Worm (Caenorhabditis elegans) whole organism, mixed stage, embryonic: Measurements from ENCODE around the gene C44B12.6.
A peak's percentile ranks its signal among the peaks of the same experiment; 100 is the strongest.

Source experiments
- M03D4.4 ChIP-seq: sonication (generic microtip); optimal IDR thresholded peaks from 2 replicates; lab custom pipeline; 2017; ENCODE audit warnings: mild to moderate bottlenecking, missing genetic modification characterization, missing compliant biosample characterization
- bed-3 ChIP-seq: fragments of 200-800 bp; sonication (Bioruptor generic); optimal IDR thresholded peaks from 3 replicates; lab custom pipeline; 2018; ENCODE audit warnings: mild to moderate bottlenecking, missing genetic modification characterization, moderate library complexity, missing compliant biosample characterization
- blmp-1 ChIP-seq: fragments of 150-350 bp; optimal IDR thresholded peaks from 2 replicates; lab custom pipeline; 2014; ENCODE audit warnings: missing biosample characterization, missing genetic modification characterization
- ceh-39 ChIP-seq: fragments of 150-350 bp; optimal IDR thresholded peaks from 2 replicates; lab custom pipeline; 2014; ENCODE audit warnings: missing biosample characterization, missing genetic modification characterization
- ceh-43 ChIP-seq: fragments of 200-800 bp; sonication (Bioruptor generic); optimal IDR thresholded peaks from 2 replicates; lab custom pipeline; 2018; ENCODE audit warnings: mild to moderate bottlenecking, missing genetic modification characterization, moderate library complexity, missing compliant biosample characterization
- ceh-83 ChIP-seq: fragments of 200-800 bp; sonication (Bioruptor generic); optimal IDR thresholded peaks from 2 replicates; lab custom pipeline; 2018; ENCODE audit warnings: mild to moderate bottlenecking, missing genetic modification characterization, missing compliant biosample characterization
- ces-1 ChIP-seq: fragments of 150-350 bp; optimal IDR thresholded peaks from 2 replicates; lab custom pipeline; 2014; ENCODE audit warnings: missing biosample characterization, missing genetic modification reagents, missing genetic modification characterization
- cnd-1 ChIP-seq: fragments of 200-800 bp; sonication (Bioruptor generic); optimal IDR thresholded peaks from 2 replicates; lab custom pipeline; 2018; ENCODE audit warnings: mild to moderate bottlenecking, missing genetic modification characterization, missing compliant biosample characterization
- drap-1 ChIP-seq: fragments of 200-800 bp; sonication (Bioruptor generic); optimal IDR thresholded peaks from 3 replicates; lab custom pipeline; 2018; ENCODE audit warnings: mild to moderate bottlenecking, missing genetic modification characterization, missing compliant biosample characterization
- elt-1 ChIP-seq: sonication (generic microtip); optimal IDR thresholded peaks from 2 replicates; lab custom pipeline; 2017; ENCODE audit warnings: missing genetic modification characterization, mild to moderate bottlenecking, missing compliant biosample characterization, antibody characterized with exemption, moderate library complexity, borderline replicate concordance; ENCODE audit not compliant: insufficient read depth
- elt-3 ChIP-seq: fragments of 150-350 bp; optimal IDR thresholded peaks from 2 replicates; lab custom pipeline; 2014; ENCODE audit warnings: missing biosample characterization, missing genetic modification characterization
- flh-1 ChIP-seq: fragments of 200-800 bp; sonication (Bioruptor generic); optimal IDR thresholded peaks from 2 replicates; lab custom pipeline; 2018; ENCODE audit warnings: mild to moderate bottlenecking, missing genetic modification characterization, moderate library complexity, missing compliant biosample characterization
- ham-2 ChIP-seq: fragments of 200-800 bp; sonication (Bioruptor generic); optimal IDR thresholded peaks from 2 replicates; lab custom pipeline; 2018; ENCODE audit warnings: mild to moderate bottlenecking, missing genetic modification characterization, missing compliant biosample characterization
- hlh-1 ChIP-seq: fragments of 150-350 bp; optimal IDR thresholded peaks from 2 replicates; lab custom pipeline; 2014; ENCODE audit warnings: missing biosample characterization, missing genetic modification reagents, missing genetic modification characterization
- lin-13 ChIP-seq: fragments of 150-350 bp; optimal IDR thresholded peaks from 2 replicates; lab custom pipeline; 2014; ENCODE audit warnings: missing biosample characterization, missing genetic modification characterization
- lin-32 ChIP-seq: fragments of 200-800 bp; sonication (Bioruptor generic); optimal IDR thresholded peaks from 2 replicates; lab custom pipeline; 2018; ENCODE audit warnings: mild to moderate bottlenecking, missing genetic modification characterization, missing compliant biosample characterization
- lsy-2 ChIP-seq: fragments of 150-350 bp; optimal IDR thresholded peaks from 2 replicates; lab custom pipeline; 2014; ENCODE audit warnings: missing biosample characterization, missing genetic modification characterization
- mab-5 ChIP-seq: fragments of 150-350 bp; optimal IDR thresholded peaks from 2 replicates; lab custom pipeline; 2014; ENCODE audit warnings: missing biosample characterization, missing genetic modification characterization
- mep-1 ChIP-seq: fragments of 150-350 bp; optimal IDR thresholded peaks from 2 replicates; lab custom pipeline; 2017; ENCODE audit warnings: missing biosample characterization, missing genetic modification reagents, missing genetic modification characterization, inconsistent platforms
- mls-2 ChIP-seq: sonication (generic microtip); optimal IDR thresholded peaks from 2 replicates; lab custom pipeline; 2016; ENCODE audit warnings: mild to moderate bottlenecking, missing genetic modification characterization, moderate library complexity, missing compliant biosample characterization
- nhr-12 ChIP-seq: fragments of 150-350 bp; optimal IDR thresholded peaks from 2 replicates; lab custom pipeline; 2014; ENCODE audit warnings: missing biosample characterization, missing genetic modification characterization
- nhr-2 ChIP-seq: fragments of 150-350 bp; optimal IDR thresholded peaks from 2 replicates; lab custom pipeline; 2014; ENCODE audit warnings: missing biosample characterization, missing genetic modification characterization
- nhr-237 ChIP-seq: fragments of 150-350 bp; optimal IDR thresholded peaks from 2 replicates; lab custom pipeline; 2014; ENCODE audit warnings: missing biosample characterization, missing genetic modification characterization
- nhr-28 ChIP-seq: fragments of 150-350 bp; optimal IDR thresholded peaks from 2 replicates; lab custom pipeline; 2014; ENCODE audit warnings: missing biosample characterization, missing genetic modification characterization
- nhr-76 ChIP-seq: sonication (generic microtip); optimal IDR thresholded peaks from 2 replicates; lab custom pipeline; 2017; ENCODE audit warnings: missing biosample characterization, missing genetic modification characterization
- pha-4 ChIP-seq: fragments of 150-350 bp; optimal IDR thresholded peaks from 2 replicates; lab custom pipeline; 2018; ENCODE audit warnings: missing biosample characterization, missing genetic modification reagents, missing genetic modification characterization
- sem-2 ChIP-seq: fragments of 200-800 bp; sonication (Bioruptor generic); optimal IDR thresholded peaks from 2 replicates; lab custom pipeline; 2018; ENCODE audit warnings: mild to moderate bottlenecking, missing genetic modification characterization, missing compliant biosample characterization
- snpc-4 ChIP-seq: fragments of 150-350 bp; optimal IDR thresholded peaks from 2 replicates; lab custom pipeline; 2014; ENCODE audit warnings: missing biosample characterization, missing genetic modification characterization
- sptf-1 ChIP-seq: sonication (generic microtip); optimal IDR thresholded peaks from 2 replicates; lab custom pipeline; 2017; ENCODE audit warnings: mild to moderate bottlenecking, missing genetic modification characterization, moderate library complexity, missing compliant biosample characterization
- tbx-8 ChIP-seq: fragments of 200-800 bp; sonication (Bioruptor generic); optimal IDR thresholded peaks from 2 replicates; lab custom pipeline; 2018; ENCODE audit warnings: mild to moderate bottlenecking, missing genetic modification characterization, moderate library complexity, missing compliant biosample characterization
- unc-120 ChIP-seq: sonication (generic microtip); optimal IDR thresholded peaks from 2 replicates; lab custom pipeline; 2017; ENCODE audit warnings: missing genetic modification characterization, missing compliant biosample characterization; ENCODE audit not compliant: poor library complexity, severe bottlenecking
- unc-39 ChIP-seq: fragments of 150-350 bp; optimal IDR thresholded peaks from 2 replicates; lab custom pipeline; 2014; ENCODE audit warnings: missing biosample characterization, missing genetic modification characterization
- unc-62 ChIP-seq: fragments of 150-350 bp; optimal IDR thresholded peaks from 2 replicates; lab custom pipeline; 2014; ENCODE audit warnings: missing biosample characterization, missing genetic modification reagents, missing genetic modification characterization
- zip-8 ChIP-seq: fragments of 150-350 bp; optimal IDR thresholded peaks from 2 replicates; lab custom pipeline; 2014; ENCODE audit warnings: missing biosample characterization, missing genetic modification characterization
- ztf-11 ChIP-seq: fragments of 150-350 bp; optimal IDR thresholded peaks from 2 replicates; lab custom pipeline; 2014; ENCODE audit warnings: missing biosample characterization, missing genetic modification characterization

The C44B12.6 gene

DNA sequence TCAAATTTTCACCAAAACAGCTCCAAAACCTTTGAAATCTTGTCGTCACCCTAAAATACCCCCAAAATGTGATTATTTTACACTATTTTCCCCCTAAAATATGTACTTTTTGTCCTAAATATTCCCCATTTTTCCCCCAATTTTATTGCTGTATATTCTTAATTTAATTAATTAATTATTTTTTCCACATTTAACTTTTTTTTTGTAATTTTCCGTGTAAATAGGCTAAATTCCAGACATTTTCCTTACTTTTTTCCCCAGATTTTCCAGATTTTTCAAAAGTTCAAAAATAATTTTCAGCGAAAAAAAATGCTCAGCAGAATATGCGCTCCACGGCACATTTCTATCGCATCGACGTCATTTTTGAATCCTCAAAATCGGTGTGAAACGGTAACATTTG lies 39.4 kb downstream of the C44B12.6 start, which contains the start of gene cox-18:
Gene cox-18 (plus strand): TSS at position 301 of the 400 bp plus-strand sequence.
- TF ChIP-seq lin-13 (tag; lab: Kevin White, UChicago) (no peak), unc-62 (GFP tag; lab: Kevin White, UChicago) (no peak)

DNA sequence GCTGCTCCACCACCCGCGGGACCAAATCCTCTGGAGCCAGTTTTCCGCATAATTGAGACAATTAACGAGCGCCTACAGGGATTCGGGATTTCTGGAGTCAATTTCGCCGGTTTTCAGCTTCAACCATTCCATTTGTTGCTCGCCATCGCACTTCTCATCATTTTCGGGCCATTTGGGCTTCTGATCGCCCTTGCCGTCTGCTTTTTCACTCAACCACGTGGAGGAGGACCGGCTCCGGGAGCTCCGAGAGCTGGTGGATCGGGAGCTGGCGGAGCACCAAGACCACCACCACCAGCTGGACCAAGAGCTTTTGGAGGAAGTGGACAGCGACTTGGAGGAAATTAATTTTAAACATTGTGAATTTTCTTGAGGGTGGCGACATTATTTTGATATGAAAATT lies 40.4 kb downstream of the C44B12.6 start:
- TF ChIP-seq nhr-28 (tag; lab: Kevin White, UChicago) (no peak), nhr-12 (tag; lab: Kevin White, UChicago) (no peak), flh-1 (no peak)

DNA sequence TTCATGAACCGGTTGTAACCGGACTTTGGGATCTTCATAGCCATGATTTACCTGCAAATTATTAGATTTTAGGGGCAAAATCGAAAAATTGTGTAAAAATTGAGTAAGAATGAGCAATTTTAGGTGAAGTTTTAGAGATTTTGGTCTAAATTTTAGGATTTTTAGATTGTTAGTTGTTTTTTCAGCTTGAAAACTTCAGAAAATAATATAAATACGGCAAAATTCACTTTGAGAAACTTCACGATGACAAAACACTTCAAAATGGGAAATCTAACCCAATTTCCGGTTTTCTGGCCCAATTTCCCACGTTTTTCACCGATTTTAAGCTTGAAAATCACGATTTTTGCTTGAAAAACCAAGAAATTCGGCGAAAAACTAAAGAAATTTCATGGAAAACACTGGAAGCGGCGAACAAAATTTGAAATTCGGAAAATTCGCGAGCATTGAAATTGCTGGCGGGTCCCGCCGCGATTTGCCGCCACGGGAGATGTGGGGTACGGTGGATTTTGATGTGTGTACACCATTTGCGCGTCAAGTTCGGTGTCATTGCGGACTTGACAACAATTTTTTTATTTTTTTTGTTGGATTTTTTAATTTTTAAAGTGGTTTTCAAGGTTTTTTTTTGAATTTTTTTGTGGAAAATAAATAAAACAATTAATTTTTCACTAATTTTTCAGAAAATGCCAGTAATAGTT lies 42.5 kb downstream of the C44B12.6 start, which contains the start of the genes cct-8 and Y55F3AR.2:
Gene cct-8 (minus strand): TSS at position 51 of the 695 bp plus-strand sequence.
Gene Y55F3AR.2 (plus strand): TSS at position 672 of the 695 bp plus-strand sequence.
- TF ChIP-seq nhr-237 (tag; lab: Kevin White, UChicago) (peak; percentile 91), drap-1 (GFP tag; lab: Kevin White, UChicago) (peak; percentile 78), ztf-11 (tag; lab: Kevin White, UChicago) (peak; percentile 50), nhr-76 (tag; lab: Kevin White, UChicago) (no peak), tbx-8 (GFP tag; lab: Kevin White, UChicago) (peak; percentile 10), snpc-4 (tag; lab: Kevin White, UChicago) (no peak), ham-2 (GFP tag; lab: Kevin White, UChicago) (peak; percentile 29), unc-62 (GFP tag; lab: Kevin White, UChicago) (peak; percentile 58), ceh-43 (GFP tag; lab: Kevin White, UChicago) (peak; percentile 77), M03D4.4 (tag; lab: Kevin White, UChicago) (peak; percentile 63), pha-4 (peak; percentile 93), mls-2 (tag; lab: Kevin White, UChicago) (peak; percentile 85), hlh-1 (tag; lab: Kevin White, UChicago) (peak; percentile 63), lin-13 (tag; lab: Kevin White, UChicago) (peak; percentile 90), cnd-1 (tag; lab: Kevin White, UChicago) (peak; percentile 71), elt-3 (tag; lab: Kevin White, UChicago) (no peak), lin-32 (no peak), nhr-28 (tag; lab: Kevin White, UChicago) (no peak), unc-39 (tag; lab: Kevin White, UChicago) (no peak), ces-1 (peak; percentile 81), ceh-83 (GFP tag; lab: Kevin White, UChicago) (no peak), mep-1 (tag; lab: Kevin White, UChicago) (peak; percentile 90), mab-5 (no peak), lsy-2 (tag; lab: Kevin White, UChicago) (peak; percentile 100), ceh-39 (tag; lab: Kevin White, UChicago) (peak; percentile 66), blmp-1 (no peak), bed-3 (GFP tag; lab: Kevin White, UChicago) (peak; percentile 12), elt-1 (tag; lab: Kevin White, UChicago) (no peak), nhr-12 (tag; lab: Kevin White, UChicago) (no peak), zip-8 (tag; lab: Kevin White, UChicago) (no peak), sptf-1 (tag; lab: Kevin White, UChicago) (peak; percentile 85), sem-2 (GFP tag; lab: Kevin White, UChicago) (no peak), flh-1 (no peak), unc-120 (tag; lab: Kevin White, UChicago) (peak; percentile 21), nhr-2 (tag; lab: Kevin White, UChicago) (peak; percentile 23)
